Worm (Caenorhabditis elegans) whole organism, L1 larva: ENCODE data around the gene Y39B6A.29.

Experiments used
- C04F5.9 ChIP-seq: sonication (generic microtip); optimal IDR thresholded peaks from 2 replicates; lab custom pipeline; 2016; ENCODE audit warnings: missing genetic modification characterization, missing compliant biosample characterization
- F16B12.6 ChIP-seq: fragments of 150-350 bp; optimal IDR thresholded peaks from 2 replicates; lab custom pipeline; 2014; ENCODE audit warnings: missing biosample characterization, missing genetic modification characterization
- ama-1 ChIP-seq: fragments of 150-350 bp; optimal IDR thresholded peaks from 2 replicates; lab custom pipeline; 2014
- blmp-1 ChIP-seq: fragments of 150-350 bp; optimal IDR thresholded peaks from 2 replicates; lab custom pipeline; 2014; ENCODE audit warnings: missing biosample characterization, missing genetic modification characterization
- ceh-82 ChIP-seq, 3 experiments: fragments of 150-350 bp in 1 of 3; sonication (generic microtip) in 2 of 3; optimal IDR thresholded peaks; 2 replicates each; lab custom pipeline; 2014 to 2017; ENCODE audit warnings: missing biosample characterization in 3 of 3, missing genetic modification characterization in 3 of 3
- dpl-1 ChIP-seq, 3 experiments: fragments of 150-350 bp in 2 of 3; sonication (generic microtip) in 1 of 3; optimal IDR thresholded peaks; 2 replicates each; lab custom pipeline; 2014 to 2017; ENCODE audit warnings: missing biosample characterization in 3 of 3, missing genetic modification characterization in 3 of 3, missing genetic modification reagents in 3 of 3
- efl-1 ChIP-seq, 4 experiments: fragments of 150-350 bp; optimal IDR thresholded peaks in 3 of 4; peaks in 1 of 4; 1 replicate in 1 of 4; 2 replicates in 3 of 4; lab custom pipeline; 2014; ENCODE audit warnings: missing biosample characterization in 2 of 4, missing genetic modification characterization in 2 of 4, missing genetic modification reagents in 2 of 4
- egl-27 ChIP-seq, 2 experiments: fragments of 150-350 bp in 1 of 2; sonication (generic microtip); optimal IDR thresholded peaks; 3 replicates each; lab custom pipeline; 2017 to 2018; ENCODE audit warnings: missing biosample characterization in 2 of 2, missing genetic modification characterization in 2 of 2, missing genetic modification reagents in 2 of 2
- elt-2 ChIP-seq: sonication (generic microtip); optimal IDR thresholded peaks from 2 replicates; lab custom pipeline; 2016; ENCODE audit warnings: missing genetic modification characterization, mild to moderate bottlenecking, inconsistent platforms, missing compliant biosample characterization, missing genetic modification reagents
- elt-3 ChIP-seq, 6 experiments: fragments of 150-350 bp in 1 of 6; sonication (generic microtip); optimal IDR thresholded peaks; 2 replicates each; lab custom pipeline; 2017 to 2018; ENCODE audit warnings: missing biosample characterization in 6 of 6, missing genetic modification characterization in 6 of 6, inconsistent platforms in 1 of 6
- fkh-4 ChIP-seq: sonication (generic microtip); optimal IDR thresholded peaks from 2 replicates; lab custom pipeline; 2016; ENCODE audit warnings: missing compliant biosample characterization, missing genetic modification characterization, borderline replicate concordance
- fkh-8 ChIP-seq: sonication (generic microtip); optimal IDR thresholded peaks from 2 replicates; lab custom pipeline; 2016; ENCODE audit warnings: mild to moderate bottlenecking, missing genetic modification characterization, missing compliant biosample characterization
- grh-1 ChIP-seq: fragments of 200-800 bp; sonication (Bioruptor generic); IDR thresholded peaks from 2 replicates; pipeline ENCODE4 v1.3.6; 2022; ENCODE audit warnings: missing genetic modification reagents, missing genetic modification characterization, missing compliant biosample characterization
- hlh-4 ChIP-seq: sonication (generic microtip); optimal IDR thresholded peaks from 2 replicates; lab custom pipeline; 2016; ENCODE audit warnings: mild to moderate bottlenecking, missing genetic modification characterization, missing compliant biosample characterization
- irx-1 ChIP-seq: sonication (generic microtip); optimal IDR thresholded peaks from 2 replicates; lab custom pipeline; 2016; ENCODE audit warnings: missing genetic modification characterization, missing compliant biosample characterization
- isw-1 ChIP-seq: fragments of 200-800 bp; sonication (Bioruptor generic); IDR thresholded peaks from 2 replicates; pipeline ENCODE4 v1.3.6; 2022; ENCODE audit warnings: missing genetic modification characterization, missing compliant biosample characterization
- lin-13 ChIP-seq: fragments of 150-350 bp; optimal IDR thresholded peaks from 2 replicates; lab custom pipeline; 2014; ENCODE audit warnings: missing biosample characterization, missing genetic modification reagents, missing genetic modification characterization
- lin-35 ChIP-seq, 2 experiments: fragments of 150-350 bp; optimal IDR thresholded peaks; 2 replicates each; lab custom pipeline; 2014; ENCODE audit warnings: missing biosample characterization in 2 of 2, missing genetic modification characterization in 2 of 2, missing genetic modification reagents in 2 of 2
- lin-39 ChIP-seq: fragments of 150-350 bp; optimal IDR thresholded peaks from 2 replicates; lab custom pipeline; 2014; ENCODE audit warnings: missing biosample characterization, missing genetic modification reagents, missing genetic modification characterization
- lsy-2 ChIP-seq, 2 experiments: fragments of 150-350 bp; optimal IDR thresholded peaks; 2 replicates each; lab custom pipeline; 2014; ENCODE audit warnings: missing biosample characterization in 2 of 2, missing genetic modification characterization in 2 of 2
- nhr-12 ChIP-seq: sonication (generic microtip); optimal IDR thresholded peaks from 2 replicates; lab custom pipeline; 2017; ENCODE audit warnings: missing biosample characterization, missing genetic modification characterization
- nhr-19 ChIP-seq: fragments of 200-800 bp; sonication (Bioruptor generic); conservative IDR thresholded peaks from 2 replicates; pipeline ENCODE4 v1.3.6; 2022; ENCODE audit warnings: missing genetic modification characterization, missing compliant biosample characterization
- nhr-20 ChIP-seq: sonication (generic microtip); optimal IDR thresholded peaks from 2 replicates; lab custom pipeline; 2016; ENCODE audit warnings: mild to moderate bottlenecking, missing genetic modification characterization, missing compliant biosample characterization
- nhr-237 ChIP-seq: fragments of 150-350 bp; optimal IDR thresholded peaks from 2 replicates; lab custom pipeline; 2014; ENCODE audit warnings: missing biosample characterization, missing genetic modification characterization
- nhr-28 ChIP-seq: fragments of 150-350 bp; optimal IDR thresholded peaks from 2 replicates; lab custom pipeline; 2014; ENCODE audit warnings: missing biosample characterization, missing genetic modification characterization
- nhr-71 ChIP-seq: sonication (generic microtip); optimal IDR thresholded peaks from 2 replicates; lab custom pipeline; 2016; ENCODE audit warnings: mild to moderate bottlenecking, missing genetic modification characterization, moderate library complexity, missing compliant biosample characterization
- nhr-76 ChIP-seq: sonication (generic microtip); optimal IDR thresholded peaks from 2 replicates; lab custom pipeline; 2017; ENCODE audit warnings: missing biosample characterization, missing genetic modification characterization
- nhr-84 ChIP-seq: sonication (generic microtip); optimal IDR thresholded peaks from 2 replicates; lab custom pipeline; 2017; ENCODE audit warnings: missing biosample characterization, missing genetic modification characterization
- nhr-90 ChIP-seq: sonication (generic microtip); optimal IDR thresholded peaks from 2 replicates; lab custom pipeline; 2016; ENCODE audit warnings: mild to moderate bottlenecking, missing genetic modification characterization, missing compliant biosample characterization; ENCODE audit not compliant: poor library complexity
- pax-3 ChIP-seq: fragments of 200-800 bp; sonication (Bioruptor generic); optimal IDR thresholded peaks from 2 replicates; lab custom pipeline; 2018; ENCODE audit warnings: mild to moderate bottlenecking, missing genetic modification characterization, moderate library complexity, missing compliant biosample characterization
- pqm-1 ChIP-seq: sonication (generic microtip); optimal IDR thresholded peaks from 3 replicates; lab custom pipeline; 2017; ENCODE audit warnings: missing biosample characterization, missing genetic modification characterization
- rnt-1 ChIP-seq: sonication (generic microtip); optimal IDR thresholded peaks from 2 replicates; lab custom pipeline; 2016; ENCODE audit warnings: mild to moderate bottlenecking, missing genetic modification characterization, moderate library complexity, missing compliant biosample characterization
- skn-1 ChIP-seq: fragments of 150-350 bp; optimal IDR thresholded peaks from 2 replicates; lab custom pipeline; 2014; ENCODE audit warnings: missing biosample characterization, missing genetic modification characterization
- sup-37 ChIP-seq: fragments of 200-800 bp; sonication (Bioruptor generic); optimal IDR thresholded peaks from 2 replicates; lab custom pipeline; 2018; ENCODE audit warnings: mild to moderate bottlenecking, missing genetic modification characterization, missing compliant biosample characterization
- tlp-1 ChIP-seq: fragments of 150-350 bp; optimal IDR thresholded peaks from 2 replicates; lab custom pipeline; 2014; ENCODE audit warnings: missing biosample characterization, missing genetic modification characterization
- unc-130 ChIP-seq: fragments of 150-350 bp; optimal IDR thresholded peaks from 2 replicates; lab custom pipeline; 2017; ENCODE audit warnings: missing biosample characterization, missing genetic modification characterization, inconsistent platforms
- unc-30 ChIP-seq: sonication (generic microtip); optimal IDR thresholded peaks from 2 replicates; lab custom pipeline; 2017; ENCODE audit warnings: missing biosample characterization, missing genetic modification characterization
- unc-62 ChIP-seq: fragments of 150-350 bp; optimal IDR thresholded peaks from 2 replicates; lab custom pipeline; 2014; ENCODE audit warnings: missing biosample characterization, missing genetic modification reagents, missing genetic modification characterization
- unc-98 ChIP-seq: fragments of 200-800 bp; sonication (Bioruptor generic); IDR thresholded peaks from 2 replicates; pipeline ENCODE4 v1.3.6; 2022; ENCODE audit warnings: missing genetic modification characterization, missing compliant biosample characterization
- xbp-1 ChIP-seq: sonication (generic microtip); optimal IDR thresholded peaks from 2 replicates; lab custom pipeline; 2016; ENCODE audit warnings: missing genetic modification characterization, missing compliant biosample characterization
- zip-4 ChIP-seq: fragments of 200-800 bp; sonication (Bioruptor generic); optimal IDR thresholded peaks from 2 replicates; lab custom pipeline; 2018; ENCODE audit warnings: mild to moderate bottlenecking, missing genetic modification characterization, moderate library complexity, missing compliant biosample characterization
- ztf-11 ChIP-seq, 2 experiments: sonication (generic microtip); optimal IDR thresholded peaks; 2 replicates each; lab custom pipeline; 2016 to 2017; ENCODE audit warnings: missing genetic modification characterization in 2 of 2, missing biosample characterization in 1 of 2, missing compliant biosample characterization in 1 of 2
- ztf-4 ChIP-seq: fragments of 150-350 bp; optimal IDR thresholded peaks from 2 replicates; lab custom pipeline; 2014; ENCODE audit warnings: missing biosample characterization, missing genetic modification characterization

The Y39B6A.29 gene

ce11 chrV:19051425-19051824 is 26.8 kb upstream of the Y39B6A.29 start:
- TF ChIP-seq elt-2 (tag; lab: Kevin White, UChicago) (peak; percentile 81), irx-1 (tag; lab: Kevin White, UChicago) (no peak), lsy-2 (tag; optimal IDR thresholded peaks at IDR 0.05; lab: Kevin White, UChicago) (no peak), nhr-12 (tag; lab: Kevin White, UChicago) (no peak), nhr-76 (tag; lab: Kevin White, UChicago) (no peak), xbp-1 (tag; lab: Kevin White, UChicago) (no peak), elt-3 (tag; optimal IDR thresholded peaks at IDR 0.05; lab: Kevin White, UChicago) (no peak), fkh-4 (tag; lab: Kevin White, UChicago) (no peak), nhr-237 (no peak), pqm-1 (tag; lab: Kevin White, UChicago) (peak; percentile 56), blmp-1 (no peak), ztf-11 (tag; optimal IDR thresholded peaks at IDR 0.05; lab: Kevin White, UChicago) (no peak), rnt-1 (tag; lab: Kevin White, UChicago) (no peak), efl-1 (optimal IDR thresholded peaks at IDR 0.05; lab: Kevin White, UChicago) (no peak), efl-1 (GFP tag; optimal IDR thresholded peaks at IDR 0.05 in 1 of 2; lab: Kevin White, UChicago) (peak in 1 of 2 experiments; percentile 15), nhr-71 (no peak), nhr-84 (tag; lab: Kevin White, UChicago) (no peak), nhr-28 (tag; lab: Kevin White, UChicago) (no peak), grh-1 (GFP tag; lab: Robert Waterston, UW) (no peak), unc-30 (tag; lab: Kevin White, UChicago) (no peak), unc-98 (GFP tag; lab: Robert Waterston, UW) (no peak), skn-1 (tag; lab: Kevin White, UChicago) (no peak), hlh-4 (no peak), lin-35 (GFP tag; optimal IDR thresholded peaks at IDR 0.05; lab: Kevin White, UChicago) (peak in 1 of 2 experiments; percentile 35), unc-62 (no peak), unc-130 (no peak), nhr-20 (tag; lab: Kevin White, UChicago) (no peak), C04F5.9 (tag; lab: Kevin White, UChicago) (no peak), lin-39 (tag; lab: Kevin White, UChicago) (no peak), nhr-90 (tag; lab: Kevin White, UChicago) (peak; percentile 20), sup-37 (no peak), lin-13 (GFP tag; lab: Kevin White, UChicago) (no peak)

DNA sequence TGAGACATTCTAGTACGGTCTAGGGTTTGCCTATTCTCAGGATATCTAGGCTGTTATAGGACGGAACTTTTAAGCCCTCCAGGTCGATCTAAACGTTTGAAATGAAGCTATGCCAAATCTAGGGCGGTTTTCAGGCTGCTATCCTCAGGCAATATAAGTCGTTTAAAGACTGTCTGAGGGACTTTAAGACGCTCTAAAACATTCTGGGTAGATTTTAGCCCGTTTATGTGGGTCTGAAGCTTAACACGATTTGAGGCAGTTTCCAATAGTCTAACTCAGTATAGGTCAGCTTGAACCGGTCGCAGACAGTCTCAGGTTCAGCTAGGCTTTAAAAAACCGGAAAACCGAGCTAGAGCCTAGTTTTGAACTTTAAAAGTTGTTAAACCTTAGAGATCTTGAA is 26.3 kb upstream of the Y39B6A.29 start:
- no peak for TF ChIP-seq tlp-1 (tag; lab: Kevin White, UChicago)
- TF ChIP-seq efl-1 (optimal IDR thresholded peaks at IDR 0.05; lab: Kevin White, UChicago): no peak
- TF ChIP-seq efl-1 (GFP tag; optimal IDR thresholded peaks at IDR 0.05 in 1 of 2; lab: Kevin White, UChicago): peak in 1 of 2 experiments; percentile 16

ce11 chrV:19050438-19050837 is 25.9 kb upstream of the Y39B6A.29 start, which contains the start of gene asp-1:
Gene asp-1, minus strand, starts transcription at chrV:19050752.
- no peak for TF ChIP-seq efl-1 (optimal IDR thresholded peaks at IDR 0.05; lab: Kevin White, UChicago)
- peak in 1 of 2 experiments; percentile 56 for TF ChIP-seq efl-1 (GFP tag; optimal IDR thresholded peaks at IDR 0.05 in 1 of 2; lab: Kevin White, UChicago)
- no peak for TF ChIP-seq egl-27 (tag; optimal IDR thresholded peaks at IDR 0.05; lab: Kevin White, UChicago)
- TF ChIP-seq lin-35 (GFP tag; optimal IDR thresholded peaks at IDR 0.05; lab: Kevin White, UChicago): peak in 1 of 2 experiments; percentile 7
- TF ChIP-seq, all 84 proteins: peak for 2

DNA sequence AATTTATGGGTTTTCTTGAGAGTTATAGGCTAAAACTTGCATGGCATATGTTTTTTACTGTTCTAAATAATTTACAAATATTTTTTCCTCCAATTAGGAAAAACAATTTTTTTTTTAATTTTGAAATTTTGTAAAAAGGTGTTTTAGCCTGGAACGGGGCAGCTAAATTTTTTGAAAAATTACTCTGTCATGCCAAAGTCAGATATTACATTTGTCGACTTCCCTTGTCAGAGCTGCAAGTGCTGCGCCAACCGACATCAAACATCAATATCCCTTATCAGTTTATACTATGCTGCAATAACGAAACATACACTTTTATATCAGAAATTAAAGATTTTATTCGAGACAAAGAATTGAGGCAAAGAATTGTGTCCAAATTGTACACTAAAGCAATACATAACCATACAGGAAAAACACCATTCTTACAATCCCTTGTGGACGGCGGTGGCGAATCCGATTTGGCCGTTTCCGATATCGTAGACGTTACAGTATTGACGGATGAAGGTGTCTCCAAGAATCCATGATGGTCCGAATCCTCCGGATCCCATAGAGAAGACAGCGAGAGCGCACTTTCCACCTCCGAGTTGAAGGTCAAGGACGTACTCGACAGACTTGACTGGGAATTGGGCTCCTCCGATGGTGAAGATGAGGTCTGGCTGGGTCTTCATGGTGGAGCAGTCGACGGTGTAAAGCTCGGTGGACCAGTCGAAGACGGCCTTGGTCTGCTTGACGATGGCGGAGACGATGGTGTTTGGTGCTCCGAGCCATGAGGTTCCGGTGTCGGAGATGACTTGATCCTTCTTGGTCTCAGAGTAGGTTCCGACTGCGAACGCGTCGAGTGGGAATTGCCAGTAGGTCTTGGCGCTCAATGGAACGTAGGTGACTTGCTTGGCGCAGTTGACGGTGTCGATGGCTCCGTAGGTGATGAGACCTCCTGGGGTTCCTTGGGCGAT is 24.8 kb upstream of the Y39B6A.29 start:
- TF ChIP-seq xbp-1 (tag; lab: Kevin White, UChicago): no peak
- TF ChIP-seq nhr-90 (tag; lab: Kevin White, UChicago): peak; percentile 15
- no peak for TF ChIP-seq pax-3 (tag; lab: Kevin White, UChicago)
- TF ChIP-seq fkh-8 (tag; lab: Kevin White, UChicago): no peak
- TF ChIP-seq ceh-82 (tag; optimal IDR thresholded peaks at IDR 0.05; lab: Kevin White, UChicago): no peak
- no peak for TF ChIP-seq zip-4
- TF ChIP-seq nhr-19 (GFP tag; lab: Robert Waterston, UW): peak; percentile 15; the same call in 1 of the 2 replicates
- peak; percentile 35 for TF ChIP-seq elt-2 (tag; lab: Kevin White, UChicago)
- no peak for TF ChIP-seq ztf-4 (tag; lab: Kevin White, UChicago)
- TF ChIP-seq nhr-28 (tag; lab: Kevin White, UChicago): no peak
- no peak for TF ChIP-seq dpl-1 (GFP tag; optimal IDR thresholded peaks at IDR 0.05; lab: Kevin White, UChicago)
- TF ChIP-seq efl-1 (optimal IDR thresholded peaks at IDR 0.05; lab: Kevin White, UChicago): no peak
- peak in 1 of 2 experiments; percentile 89 for TF ChIP-seq efl-1 (GFP tag; optimal IDR thresholded peaks at IDR 0.05 in 1 of 2; lab: Kevin White, UChicago)
- TF ChIP-seq isw-1 (GFP tag; lab: Robert Waterston, UW): no peak
- no peak for TF ChIP-seq F16B12.6
- no peak for TF ChIP-seq nhr-237
- peak; percentile 2 for TF ChIP-seq ama-1
- TF ChIP-seq egl-27 (tag; optimal IDR thresholded peaks at IDR 0.05; lab: Kevin White, UChicago): no peak
- peak; percentile 47 for TF ChIP-seq nhr-71
